Worm (Caenorhabditis elegans): ENCODE data around the gene Y49E10.29.

Gene Y49E10.29

ce11 chrIII:12430209-12430608 is 38.8 kb upstream of the Y49E10.29 start, which contains the start of gene Y49E10.16:
TSS of gene Y49E10.16 (plus strand) at chrIII:12430509.
- TF ChIP-seq skn-1 (tag; optimal IDR thresholded peaks at IDR 0.05), result no peak
- TF ChIP-seq nhr-23 (tag; optimal IDR thresholded peaks at IDR 0.05), result no peak
- no peak for TF ChIP-seq ceh-16 (tag; optimal IDR thresholded peaks at IDR 0.05)
- TF ChIP-seq nhr-10 (tag; optimal IDR thresholded peaks at IDR 0.05), result no peak
- TF ChIP-seq crh-2 (tag; optimal IDR thresholded peaks at IDR 0.05), result no peak
- TF ChIP-seq mab-5 (tag; optimal IDR thresholded peaks at IDR 0.05), result no peak
- no peak for TF ChIP-seq sma-9 (GFP tag; optimal IDR thresholded peaks at IDR 0.05)
- TF ChIP-seq sma-9 (tag; optimal IDR thresholded peaks at IDR 0.05), result no peak
- no peak for TF ChIP-seq nhr-21 (tag; optimal IDR thresholded peaks at IDR 0.05)
- no peak for TF ChIP-seq sma-3 (GFP tag; optimal IDR thresholded peaks at IDR 0.05)
- no peak for TF ChIP-seq elt-3 (tag; optimal IDR thresholded peaks at IDR 0.05)
- no peak for TF ChIP-seq egl-27 (tag; optimal IDR thresholded peaks at IDR 0.05)
- TF ChIP-seq nhr-129 (tag; optimal IDR thresholded peaks at IDR 0.05), result no peak
- no peak for TF ChIP-seq ZK546.5 (tag; optimal IDR thresholded peaks at IDR 0.05)
- TF ChIP-seq mdl-1 (tag; optimal IDR thresholded peaks at IDR 0.05), result no peak
- TF ChIP-seq R02D3.7 (tag; optimal IDR thresholded peaks at IDR 0.05), result no peak
- TF ChIP-seq blmp-1 (tag; optimal IDR thresholded peaks at IDR 0.05; ENCODE audit: insufficient read depth), result no peak

- TF ChIP-seq ZK546.5 (tag; optimal IDR thresholded peaks at IDR 0.05) (no peak), elt-3 (tag; optimal IDR thresholded peaks at IDR 0.05) (no peak), C34F6.9 (tag; optimal IDR thresholded peaks at IDR 0.05) (no peak), ceh-16 (tag; optimal IDR thresholded peaks at IDR 0.05) (no peak), gmeb-1 (tag; optimal IDR thresholded peaks at IDR 0.05) (no peak), snpc-4 (tag; optimal IDR thresholded peaks at IDR 0.05) (no peak), unc-39 (tag; optimal IDR thresholded peaks at IDR 0.05) (no peak), egl-27 (tag; optimal IDR thresholded peaks at IDR 0.05) (no peak), ztf-4 (tag; optimal IDR thresholded peaks at IDR 0.05) (no peak), unc-55 (GFP tag; optimal IDR thresholded peaks at IDR 0.05) (no peak), skn-1 (tag; optimal IDR thresholded peaks at IDR 0.05) (no peak), lin-11 (tag; optimal IDR thresholded peaks at IDR 0.05) (no peak), lsy-2 (tag; optimal IDR thresholded peaks at IDR 0.05) (no peak), sma-9 (GFP tag; optimal IDR thresholded peaks at IDR 0.05) (no peak), sma-9 (tag; optimal IDR thresholded peaks at IDR 0.05) (no peak), mdl-1 (tag; optimal IDR thresholded peaks at IDR 0.05) (no peak), blmp-1 (tag; optimal IDR thresholded peaks at IDR 0.05; ENCODE audit: insufficient read depth) (no peak)
Measured at ce11 chrIII:12434104-12434503, 34.9 kb upstream of the Y49E10.29 start, which contains the start of gene Y49E10.27. TSS of gene Y49E10.27 (plus strand) at chrIII:12434404.

ce11 chrIII:12436215-12436614 is 32.8 kb upstream of the Y49E10.29 start, which contains the start of gene fbxa-218:
TSS of gene fbxa-218 (plus strand) at chrIII:12436515.
- TF ChIP-seq zag-1 (tag; optimal IDR thresholded peaks at IDR 0.05), result no peak
- no peak for TF ChIP-seq Y55F3AM.14 (GFP tag; optimal IDR thresholded peaks at IDR 0.05)
- no peak for TF ChIP-seq ZK546.5 (tag; optimal IDR thresholded peaks at IDR 0.05)
- TF ChIP-seq nhr-237 (tag; optimal IDR thresholded peaks at IDR 0.05), result no peak
- TF ChIP-seq C34F6.9 (tag; optimal IDR thresholded peaks at IDR 0.05), result no peak
- TF ChIP-seq mbf-1 (tag; optimal IDR thresholded peaks at IDR 0.05), result no peak
- TF ChIP-seq unc-62 (GFP tag; optimal IDR thresholded peaks at IDR 0.05), result no peak
- TF ChIP-seq sem-4 (tag; optimal IDR thresholded peaks at IDR 0.05), result no peak
- no peak for TF ChIP-seq dmd-4 (tag; optimal IDR thresholded peaks at IDR 0.05)
- no peak for TF ChIP-seq ama-1 (optimal IDR thresholded peaks at IDR 0.05)
- no peak for TF ChIP-seq mdl-1 (tag; optimal IDR thresholded peaks at IDR 0.05)
- TF ChIP-seq elt-1 (tag; optimal IDR thresholded peaks at IDR 0.05), result no peak
- no peak for TF ChIP-seq sma-9 (GFP tag; optimal IDR thresholded peaks at IDR 0.05)
- no peak for TF ChIP-seq sma-9 (tag; optimal IDR thresholded peaks at IDR 0.05)
- no peak for TF ChIP-seq nhr-23 (tag; optimal IDR thresholded peaks at IDR 0.05)
- TF ChIP-seq blmp-1 (tag; optimal IDR thresholded peaks at IDR 0.05; ENCODE audit: insufficient read depth), result no peak
- TF ChIP-seq ceh-82 (tag; optimal IDR thresholded peaks at IDR 0.05), result no peak

- no peak for TF ChIP-seq R02D3.7 (tag; optimal IDR thresholded peaks at IDR 0.05)
- no peak for TF ChIP-seq unc-55 (GFP tag; optimal IDR thresholded peaks at IDR 0.05)
- no peak for TF ChIP-seq lsy-2 (tag; optimal IDR thresholded peaks at IDR 0.05)
- no peak for TF ChIP-seq egl-27 (tag; optimal IDR thresholded peaks at IDR 0.05)
- no peak for TF ChIP-seq sem-4 (tag; optimal IDR thresholded peaks at IDR 0.05)
- TF ChIP-seq lin-13 (GFP tag; optimal IDR thresholded peaks at IDR 0.05), result no peak
- no peak for TF ChIP-seq fos-1 (tag; optimal IDR thresholded peaks at IDR 0.05)
- no peak for TF ChIP-seq nhr-12 (tag; optimal IDR thresholded peaks at IDR 0.05)
- no peak for TF ChIP-seq elt-3 (tag; optimal IDR thresholded peaks at IDR 0.05)
- no peak for TF ChIP-seq nhr-10 (tag; optimal IDR thresholded peaks at IDR 0.05)
- TF ChIP-seq unc-39 (tag; optimal IDR thresholded peaks at IDR 0.05), result no peak
- TF ChIP-seq peb-1 (tag; optimal IDR thresholded peaks at IDR 0.05), result no peak
Measured at ce11 chrIII:12437020-12437419, 31.9 kb upstream of the Y49E10.29 start.
